Fruit fly (Drosophila melanogaster): Measurements from ENCODE around the gene CG13058.

DNA sequence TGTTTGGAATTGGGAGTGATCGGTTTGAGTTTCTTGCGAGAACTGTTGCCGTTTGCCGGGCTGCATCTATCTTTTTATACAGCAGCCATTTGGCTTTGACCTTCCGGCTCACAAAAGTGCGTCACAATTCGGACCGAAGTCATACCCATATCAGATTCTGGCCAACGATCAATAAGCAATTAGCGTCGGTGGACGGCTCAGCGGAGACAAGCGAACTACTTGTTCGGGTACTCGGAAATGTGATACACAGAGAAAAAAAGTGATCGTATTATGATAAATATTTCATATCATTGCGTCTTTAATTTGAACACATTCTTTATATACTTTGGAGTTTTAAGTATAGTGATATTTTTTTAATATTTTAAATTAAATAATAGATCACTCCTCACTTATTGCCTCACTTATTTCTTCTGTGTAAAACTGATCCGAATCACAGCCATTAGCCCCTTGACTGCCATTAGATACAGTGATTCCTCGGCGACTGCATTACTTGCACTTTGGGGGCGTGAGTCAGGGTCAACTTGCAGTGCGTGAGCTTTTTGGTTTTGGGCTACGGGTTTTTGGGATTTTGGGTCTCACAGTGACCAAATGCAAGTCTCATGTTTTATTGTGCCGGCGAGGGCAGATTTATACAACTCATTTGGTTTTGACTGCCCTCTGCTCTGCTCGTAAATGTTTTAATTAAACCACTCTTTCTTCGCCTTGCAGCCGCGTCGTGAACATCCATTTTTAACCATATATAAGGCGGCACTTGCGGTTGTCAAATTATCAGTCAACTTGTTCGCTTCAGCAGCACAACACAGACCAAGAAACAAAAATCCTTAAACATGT is 22.6 kb upstream of the CG13058 start, which contains the start of the genes CG13043 and CG13063:
- TF ChIP-seq CG14711 (tag; optimal IDR thresholded peaks at IDR 0.05) (no peak), Hr96 (GFP tag; optimal IDR thresholded peaks at IDR 0.05) (no peak), toe (GFP tag; optimal IDR thresholded peaks at IDR 0.05) (no peak), Crg-1 (GFP tag; optimal IDR thresholded peaks at IDR 0.05) (no peak), cnc (optimal IDR thresholded peaks at IDR 0.05) (no peak), ovo (GFP tag; optimal IDR thresholded peaks at IDR 0.05) (no peak)
